Fruit fly (Drosophila melanogaster) whole organism, embryonic: ENCODE data around the gene CG11710.
A peak's percentile ranks its signal among the peaks of the same experiment; 100 is the strongest.

ENCODE experiments used
- CG10209 ChIP-seq: fragments of 200-800 bp; sonication (Bioruptor generic); optimal IDR thresholded peaks from 3 replicates; lab custom pipeline; 2017; ENCODE audit warnings: missing biosample characterization, mild to moderate bottlenecking, missing genetic modification characterization, missing genetic modification reagents
- CG11723 ChIP-seq: fragments of 200-800 bp; sonication (Bioruptor generic); optimal IDR thresholded peaks from 2 replicates; lab custom pipeline; 2017; ENCODE audit warnings: missing biosample characterization, mild to moderate bottlenecking, missing genetic modification characterization
- CG12744 ChIP-seq: fragments of 200-800 bp; sonication (Bioruptor generic); optimal IDR thresholded peaks from 2 replicates; lab custom pipeline; 2016; ENCODE audit warnings: missing biosample characterization, missing genetic modification characterization
- CG13624 ChIP-seq: fragments of 200-800 bp; sonication (Bioruptor generic); optimal IDR thresholded peaks from 2 replicates; lab custom pipeline; 2016; ENCODE audit warnings: missing biosample characterization, missing genetic modification characterization
- CG14050 ChIP-seq: fragments of 200-800 bp; sonication (Bioruptor generic); IDR thresholded peaks from 3 replicates; pipeline ENCODE4 v1.3.6; 2022; ENCODE audit warnings: missing biosample characterization, missing genetic modification characterization
- CG15514 ChIP-seq: fragments of 200-800 bp; sonication (Bioruptor generic); optimal IDR thresholded peaks from 3 replicates; lab custom pipeline; 2017; ENCODE audit warnings: missing biosample characterization, missing genetic modification characterization, mild to moderate bottlenecking, moderate library complexity, missing genetic modification reagents
- CG18599 ChIP-seq: fragments of 200-800 bp; sonication (Bioruptor generic); optimal IDR thresholded peaks from 3 replicates; lab custom pipeline; 2017; ENCODE audit warnings: missing biosample characterization, missing genetic modification characterization, mild to moderate bottlenecking, moderate library complexity, missing genetic modification reagents
- CG2116 ChIP-seq: fragments of 200-800 bp; sonication (Bioruptor generic); optimal IDR thresholded peaks from 3 replicates; lab custom pipeline; 2018; ENCODE audit warnings: missing biosample characterization, mild to moderate bottlenecking, missing genetic modification characterization
- CG2678 ChIP-seq: fragments of 200-800 bp; sonication (Bioruptor generic); optimal IDR thresholded peaks from 3 replicates; lab custom pipeline; 2019; ENCODE audit warnings: missing biosample characterization, mild to moderate bottlenecking, missing genetic modification characterization, moderate library complexity
- CG30403 ChIP-seq: fragments of 200-800 bp; sonication (Bioruptor generic); optimal IDR thresholded peaks from 3 replicates; lab custom pipeline; 2016; ENCODE audit warnings: missing biosample characterization, missing genetic modification characterization
- CG3838 ChIP-seq: fragments of 200-800 bp; sonication (Bioruptor generic); optimal IDR thresholded peaks from 3 replicates; lab custom pipeline; 2016; ENCODE audit warnings: missing biosample characterization, missing genetic modification characterization
- CG3995 ChIP-seq: fragments of 200-800 bp; sonication (Bioruptor generic); optimal IDR thresholded peaks from 3 replicates; lab custom pipeline; 2016; ENCODE audit warnings: missing biosample characterization, missing genetic modification characterization
- CG4730 ChIP-seq: fragments of 200-800 bp; sonication (Bioruptor generic); IDR thresholded peaks from 2 replicates; pipeline ENCODE4 v1.3.6; 2022; ENCODE audit warnings: missing biosample characterization, missing genetic modification characterization
- CG6683 ChIP-seq: fragments of 200-800 bp; sonication (Bioruptor generic); optimal IDR thresholded peaks from 2 replicates; lab custom pipeline; 2017; ENCODE audit warnings: missing biosample characterization, mild to moderate bottlenecking, missing genetic modification characterization, missing genetic modification reagents
- CG7357 ChIP-seq: fragments of 200-800 bp; sonication (Bioruptor generic); IDR thresholded peaks from 3 replicates; pipeline ENCODE4 v1.3.6; 2022; ENCODE audit warnings: missing biosample characterization, missing genetic modification characterization
- CG7556 ChIP-seq: fragments of 200-800 bp; sonication (Bioruptor generic); optimal IDR thresholded peaks from 2 replicates; lab custom pipeline; 2017; ENCODE audit warnings: missing biosample characterization, mild to moderate bottlenecking, missing genetic modification characterization
- CG8478 ChIP-seq: fragments of >200 bp; optimal IDR thresholded peaks from 2 replicates; lab custom pipeline; 2018
- CG9437 ChIP-seq: fragments of 200-800 bp; sonication (Bioruptor generic); optimal IDR thresholded peaks from 2 replicates; lab custom pipeline; 2018; ENCODE audit warnings: missing biosample characterization, mild to moderate bottlenecking, missing genetic modification characterization
- CG9876 ChIP-seq: fragments of 200-800 bp; sonication (Bioruptor generic); optimal IDR thresholded peaks from 2 replicates; lab custom pipeline; 2016; ENCODE audit warnings: missing biosample characterization, missing genetic modification characterization
- D ChIP-seq, 2 experiments: fragments of 200-800 bp in 1 of 2; fragments of >200 bp in 1 of 2; sonication (Bioruptor generic) in 1 of 2; optimal IDR thresholded peaks; 2 replicates in 1 of 2; 3 replicates in 1 of 2; lab custom pipeline; 2017; ENCODE audit warnings: mild to moderate bottlenecking in 1 of 2, missing biosample characterization in 1 of 2, missing genetic modification characterization in 1 of 2, missing genetic modification reagents in 1 of 2
- Dll ChIP-seq: fragments of 200-800 bp; sonication (Bioruptor generic); IDR thresholded peaks from 4 replicates; pipeline ENCODE4 v1.3.6; 2022; ENCODE audit warnings: missing biosample characterization, missing genetic modification characterization; ENCODE audit not compliant: partially characterized antibody
- Doc2 ChIP-seq: fragments of 200-800 bp; sonication (Bioruptor generic); IDR thresholded peaks from 2 replicates; pipeline ENCODE4 v1.3.6; 2022; ENCODE audit warnings: missing biosample characterization, missing genetic modification characterization
- Drgx ChIP-seq: fragments of 200-800 bp; sonication (Bioruptor generic); IDR thresholded peaks from 2 replicates; pipeline ENCODE4 v1.3.6; 2022; ENCODE audit warnings: missing biosample characterization, missing genetic modification characterization
- HLH4C ChIP-seq: fragments of 200-800 bp; sonication (Bioruptor generic); IDR thresholded peaks from 3 replicates; pipeline ENCODE4 v1.3.6; 2022; ENCODE audit warnings: missing biosample characterization, missing genetic modification characterization; ENCODE audit not compliant: partially characterized antibody
- HmgD ChIP-seq: fragments of 200-800 bp; sonication (Bioruptor generic); optimal IDR thresholded peaks from 3 replicates; lab custom pipeline; 2016; ENCODE audit warnings: missing biosample characterization, missing genetic modification characterization
- Hmx ChIP-seq: fragments of 200-800 bp; sonication (Bioruptor generic); optimal IDR thresholded peaks from 2 replicates; lab custom pipeline; 2016; ENCODE audit warnings: missing biosample characterization, missing genetic modification characterization
- Hsf ChIP-seq: fragments of 200-800 bp; sonication (Bioruptor generic); optimal IDR thresholded peaks from 3 replicates; lab custom pipeline; 2016; ENCODE audit warnings: missing biosample characterization, missing genetic modification characterization
- Lim3 ChIP-seq: fragments of 200-800 bp; sonication (Bioruptor generic); IDR thresholded peaks from 2 replicates; pipeline ENCODE4 v1.3.6; 2022; ENCODE audit warnings: missing biosample characterization, missing genetic modification characterization
- MTF-1 ChIP-seq: fragments of 200-800 bp; sonication (Bioruptor generic); optimal IDR thresholded peaks from 2 replicates; lab custom pipeline; 2018; ENCODE audit warnings: missing biosample characterization, mild to moderate bottlenecking, missing genetic modification characterization, borderline replicate concordance
- NfI ChIP-seq: fragments of 200-800 bp; sonication (Bioruptor generic); optimal IDR thresholded peaks from 3 replicates; lab custom pipeline; 2018; ENCODE audit warnings: missing biosample characterization, mild to moderate bottlenecking, missing genetic modification characterization, moderate library complexity
- Sox100B ChIP-seq: fragments of 200-800 bp; sonication (Bioruptor generic); optimal IDR thresholded peaks from 3 replicates; lab custom pipeline; 2018; ENCODE audit warnings: missing biosample characterization, mild to moderate bottlenecking, missing genetic modification characterization
- ac ChIP-seq: fragments of 200-800 bp; sonication (Bioruptor generic); optimal IDR thresholded peaks from 3 replicates; lab custom pipeline; 2017; ENCODE audit warnings: missing biosample characterization, mild to moderate bottlenecking, missing genetic modification characterization
- bigmax ChIP-seq: fragments of 200-800 bp; sonication (Bioruptor generic); optimal IDR thresholded peaks from 2 replicates; lab custom pipeline; 2018; ENCODE audit warnings: missing biosample characterization, mild to moderate bottlenecking, missing genetic modification characterization
- bsh ChIP-seq, 2 experiments: fragments of 200-800 bp; sonication (Bioruptor generic); optimal IDR thresholded peaks; 2 replicates each; lab custom pipeline; 2017 to 2018; ENCODE audit warnings: mild to moderate bottlenecking in 2 of 2, missing biosample characterization in 2 of 2, missing genetic modification characterization in 2 of 2, moderate library complexity in 1 of 2
- ewg ChIP-seq: fragments of 200-800 bp; sonication (Bioruptor generic); optimal IDR thresholded peaks from 3 replicates; lab custom pipeline; 2017; ENCODE audit warnings: mild to moderate bottlenecking, missing biosample characterization, missing genetic modification reagents, missing genetic modification characterization
- eyg ChIP-seq: fragments of 200-800 bp; sonication (Bioruptor generic); optimal IDR thresholded peaks from 3 replicates; lab custom pipeline; 2016; ENCODE audit warnings: missing biosample characterization, missing genetic modification characterization
- fd64A ChIP-seq: fragments of 200-800 bp; sonication (Bioruptor generic); optimal IDR thresholded peaks from 3 replicates; lab custom pipeline; 2018; ENCODE audit warnings: missing biosample characterization, mild to moderate bottlenecking, missing genetic modification characterization
- gt ChIP-seq: fragments of 200-800 bp; sonication (Bioruptor generic); IDR thresholded peaks from 2 replicates; pipeline ENCODE4 v1.3.6; 2022; ENCODE audit warnings: missing biosample characterization, missing genetic modification characterization
- jigr1 ChIP-seq: fragments of 200-800 bp; sonication (Bioruptor generic); IDR thresholded peaks from 3 replicates; pipeline ENCODE4 v1.3.6; 2022; ENCODE audit warnings: missing biosample characterization, missing genetic modification characterization
- kah ChIP-seq: fragments of 200-800 bp; sonication (Bioruptor generic); optimal IDR thresholded peaks from 2 replicates; lab custom pipeline; 2018; ENCODE audit warnings: missing biosample characterization, mild to moderate bottlenecking, missing genetic modification characterization
- lilli ChIP-seq: fragments of 200-800 bp; sonication (Bioruptor generic); optimal IDR thresholded peaks from 3 replicates; lab custom pipeline; 2016; ENCODE audit warnings: missing biosample characterization, missing genetic modification characterization
- tap ChIP-seq: fragments of 200-800 bp; optimal IDR thresholded peaks from 3 replicates; lab custom pipeline; 2019; ENCODE audit warnings: missing biosample characterization, mild to moderate bottlenecking, missing genetic modification characterization, moderate library complexity
- tin ChIP-seq: fragments of 200-800 bp; sonication (Bioruptor generic); optimal IDR thresholded peaks from 3 replicates; lab custom pipeline; 2016; ENCODE audit warnings: missing biosample characterization, missing genetic modification characterization
- tll ChIP-seq, 2 experiments: fragments of 200-800 bp in 1 of 2; fragments of >200 bp in 1 of 2; sonication (Bioruptor generic) in 1 of 2; optimal IDR thresholded peaks; 2 replicates each; lab custom pipeline; 2017 to 2019; ENCODE audit warnings: missing biosample characterization in 2 of 2, missing genetic modification characterization in 2 of 2, mild to moderate bottlenecking in 1 of 2, moderate library complexity in 1 of 2
- trh ChIP-seq: fragments of 200-800 bp; sonication (Bioruptor generic); optimal IDR thresholded peaks from 2 replicates; lab custom pipeline; 2016; ENCODE audit warnings: missing biosample characterization, missing genetic modification characterization
- tup ChIP-seq: fragments of 200-800 bp; sonication (Bioruptor generic); optimal IDR thresholded peaks from 2 replicates; lab custom pipeline; 2016; ENCODE audit warnings: missing biosample characterization, mild to moderate bottlenecking, missing genetic modification characterization, moderate library complexity
- wek ChIP-seq: fragments of 200-800 bp; sonication (Bioruptor generic); optimal IDR thresholded peaks from 3 replicates; lab custom pipeline; 2018; ENCODE audit warnings: missing biosample characterization, mild to moderate bottlenecking, missing genetic modification characterization, moderate library complexity
- z ChIP-seq: fragments of 200-800 bp; sonication (Bioruptor generic); IDR thresholded peaks from 3 replicates; pipeline ENCODE4 v1.3.6; 2022; ENCODE audit warnings: missing biosample characterization, missing genetic modification characterization

Gene CG11710

dm6 chrX:20394066-20394913, 35.2 kb downstream of the CG11710 start, which contains the start of gene HERC2 (continued):
- no peak for TF ChIP-seq CG9437 (GFP tag; lab: Kevin White, UChicago)
- TF ChIP-seq tll (GFP tag; optimal IDR thresholded peaks at IDR 0.05; lab: Kevin White, UChicago), result no peak
- no peak for TF ChIP-seq CG10209 (GFP tag; lab: Kevin White, UChicago)
- TF ChIP-seq jigr1 (GFP tag; lab: Robert Waterston, UW), result no peak
- TF ChIP-seq CG6683 (GFP tag; lab: Kevin White, UChicago), result no peak
- TF ChIP-seq tin, result peak; percentile 4
- no peak for TF ChIP-seq eyg
- TF ChIP-seq CG9876 (GFP tag; lab: Kevin White, UChicago), result peak; percentile 15
- peak; percentile 9 for TF ChIP-seq CG12744 (GFP tag; lab: Kevin White, UChicago)
- TF ChIP-seq CG2678 (tag; lab: Kevin White, UChicago), result no peak
- TF ChIP-seq tap (tag; lab: Kevin White, UChicago), result no peak
- TF ChIP-seq CG3995 (GFP tag; lab: Kevin White, UChicago), result peak; percentile 97
- TF ChIP-seq CG14050 (GFP tag; lab: Robert Waterston, UW), result no peak
- TF ChIP-seq CG18599, result no peak
- TF ChIP-seq fd64A (GFP tag; lab: Kevin White, UChicago), result no peak
- no peak for TF ChIP-seq ewg (GFP tag; lab: Kevin White, UChicago)
- no peak for TF ChIP-seq Lim3
- no peak for TF ChIP-seq CG8478 (lab: Kevin White, UChicago)
- TF ChIP-seq tup, result no peak
- TF ChIP-seq CG4730, result 0 out of 2 replicates have a peak, but pooled peaks have one; percentile 33
- TF ChIP-seq CG3838, result no peak
- peak; percentile 67 for TF ChIP-seq CG2116 (GFP tag; lab: Kevin White, UChicago)
- TF ChIP-seq lilli (GFP tag; lab: Kevin White, UChicago), result peak; percentile 66
- peak in 1 of 2 experiments; percentile 40 for TF ChIP-seq bsh (GFP tag; optimal IDR thresholded peaks at IDR 0.05; lab: Kevin White, UChicago)
- no peak for TF ChIP-seq Hmx
- no peak for TF ChIP-seq MTF-1 (GFP tag; lab: Kevin White, UChicago)
- no peak for TF ChIP-seq wek (GFP tag; lab: Kevin White, UChicago)
- TF ChIP-seq NfI, result peak; percentile 22
- TF ChIP-seq trh (GFP tag; lab: Kevin White, UChicago), result no peak
- no peak for TF ChIP-seq Doc2 (GFP tag; lab: Robert Waterston, UW)
- TF ChIP-seq kah (GFP tag; lab: Kevin White, UChicago), result no peak
- peak; percentile 53 for TF ChIP-seq HmgD (GFP tag; lab: Kevin White, UChicago)
- TF ChIP-seq CG7556 (GFP tag; lab: Kevin White, UChicago), result no peak
- TF ChIP-seq CG30403 (GFP tag; lab: Kevin White, UChicago), result peak; percentile 53
- TF ChIP-seq Drgx (GFP tag; lab: Robert Waterston, UW), result 0 out of 2 replicates have a peak, but pooled peaks have one; percentile 16
- no peak for TF ChIP-seq gt
- TF ChIP-seq CG11723 (GFP tag; lab: Kevin White, UChicago), result no peak
- TF ChIP-seq HLH4C (GFP tag; lab: Robert Waterston, UW), result peak; percentile 93
- no peak for TF ChIP-seq Sox100B (GFP tag; lab: Kevin White, UChicago)
- TF ChIP-seq CG13624 (GFP tag; lab: Kevin White, UChicago), result peak; percentile 55
- TF ChIP-seq Dll (GFP tag; lab: Robert Waterston, UW), result peak; percentile 79
- TF ChIP-seq D (optimal IDR thresholded peaks at IDR 0.05; lab: Kevin White, UChicago), result no peak
- TF ChIP-seq D (GFP tag; optimal IDR thresholded peaks at IDR 0.05; lab: Kevin White, UChicago), result no peak
- no peak for TF ChIP-seq bigmax (GFP tag; lab: Kevin White, UChicago)
- TF ChIP-seq CG7357 (GFP tag; lab: Robert Waterston, UW), result peak; percentile 69
- TF ChIP-seq CG15514 (GFP tag; lab: Kevin White, UChicago), result peak; percentile 12
- no peak for TF ChIP-seq z (GFP tag; lab: Robert Waterston, UW)
- TF ChIP-seq Hsf, result peak; percentile 53
- no peak for TF ChIP-seq ac (GFP tag; lab: Kevin White, UChicago)
